Fruit fly (Drosophila melanogaster): ENCODE data around the gene Ca-alpha1T.

Gene Ca-alpha1T

DNA sequence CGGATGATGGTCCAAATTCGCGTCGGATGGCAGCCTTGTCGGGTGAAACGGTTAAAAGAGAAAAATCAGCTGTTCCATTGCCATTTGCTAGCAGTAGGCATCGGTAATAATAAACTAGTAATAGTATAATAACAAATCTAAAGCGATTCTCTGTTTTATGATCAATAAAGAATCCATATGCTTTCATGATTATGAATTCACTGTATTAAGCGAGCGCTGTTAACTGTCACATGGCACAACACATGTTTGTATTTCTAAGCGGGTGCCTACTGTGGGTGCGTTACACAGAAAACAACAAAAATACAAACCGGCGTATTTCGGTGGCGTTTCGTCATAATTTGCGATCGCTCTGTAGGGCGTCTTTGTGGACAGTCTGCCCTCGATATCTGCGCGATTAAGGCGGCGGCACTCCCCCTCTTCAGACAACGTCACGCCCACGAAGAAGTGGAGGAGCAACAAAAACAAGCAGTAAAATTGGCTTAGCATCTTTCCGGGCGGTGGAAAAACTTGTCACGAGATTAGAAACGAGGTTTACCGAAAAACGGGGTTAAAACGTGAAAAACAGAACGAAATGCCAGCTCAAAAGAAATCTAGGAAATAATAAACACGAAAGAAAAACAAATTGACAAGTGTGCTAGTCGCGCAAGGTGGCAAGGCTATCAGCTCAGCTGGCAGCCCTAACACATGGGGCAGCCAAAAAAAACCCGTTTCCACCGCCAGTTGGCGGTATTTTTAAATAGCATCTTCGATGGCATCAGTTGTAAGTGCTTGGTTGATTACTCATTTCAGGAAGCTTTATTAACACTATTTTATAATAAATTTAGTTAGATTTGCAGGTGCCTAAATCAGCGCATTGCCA lies 101.2 kb downstream of the Ca-alpha1T start, which contains the start of the genes Nep1 and Mipp2 (continued):
- TF ChIP-seq NfI (GFP tag; optimal IDR thresholded peaks at IDR 0.05) = peak; percentile 33
- TF ChIP-seq sr (GFP tag; IDR thresholded peaks at IDR 0.05) = no peak
- peak; percentile 18; the same call in 1 of the 2 replicates for TF ChIP-seq H2.0 (GFP tag; IDR thresholded peaks at IDR 0.05)
- TF ChIP-seq danr (GFP tag; IDR thresholded peaks at IDR 0.05) = peak; percentile 13; the same call in 1 of the 2 replicates
- peak in 1 of 2 experiments; percentile 78 for TF ChIP-seq crp (GFP tag; optimal IDR thresholded peaks at IDR 0.05)
- TF ChIP-seq CG2199 (GFP tag; IDR thresholded peaks at IDR 0.05) = no peak
- TF ChIP-seq CG4820 (GFP tag; optimal IDR thresholded peaks at IDR 0.05) = no peak
- TF ChIP-seq CG10431 (GFP tag; optimal IDR thresholded peaks at IDR 0.05) = no peak
- no peak for TF ChIP-seq CG6813 (GFP tag; optimal IDR thresholded peaks at IDR 0.05)
- TF ChIP-seq Dad (GFP tag; optimal IDR thresholded peaks at IDR 0.05) = no peak
- peak; percentile 29 for TF ChIP-seq CG16863 (GFP tag; optimal IDR thresholded peaks at IDR 0.05)
- no peak for TF ChIP-seq CG4328 (GFP tag; optimal IDR thresholded peaks at IDR 0.05)
- no peak for TF ChIP-seq CG13624 (GFP tag; optimal IDR thresholded peaks at IDR 0.05)
- no peak for TF ChIP-seq TFAM (GFP tag; optimal IDR thresholded peaks at IDR 0.05)
- TF ChIP-seq sens-2 (GFP tag; IDR thresholded peaks at IDR 0.05) = no peak
- peak; percentile 48 for TF ChIP-seq sens (GFP tag)
- TF ChIP-seq Fer3 (tag; optimal IDR thresholded peaks at IDR 0.05) = peak; percentile 46
- peak; percentile 9 for TF ChIP-seq Hr3 (GFP tag; optimal IDR thresholded peaks at IDR 0.05)
- TF ChIP-seq CG4360 (GFP tag; IDR thresholded peaks at IDR 0.05) = 0 out of 2 replicates have a peak, but pooled peaks have one; percentile 5
- no peak for TF ChIP-seq CG8281 (tag; optimal IDR thresholded peaks at IDR 0.05)
- no peak for TF ChIP-seq Hr39 (optimal IDR thresholded peaks at IDR 0.05)
- TF ChIP-seq CG6654 (GFP tag; optimal IDR thresholded peaks at IDR 0.05) = no peak
- no peak for TF ChIP-seq ash1 (GFP tag; optimal IDR thresholded peaks at IDR 0.05)
- TF ChIP-seq cas (GFP tag; IDR thresholded peaks at IDR 0.05) = no peak
- TF ChIP-seq MESR4 (GFP tag; optimal IDR thresholded peaks at IDR 0.05) = no peak
- TF ChIP-seq Dip3 (GFP tag; optimal IDR thresholded peaks at IDR 0.05) = no peak
- TF ChIP-seq sug (tag; optimal IDR thresholded peaks at IDR 0.05) = peak; percentile 8
- TF ChIP-seq fru (optimal IDR thresholded peaks at IDR 0.05) = no peak
- no peak for TF ChIP-seq CG7556 (GFP tag; optimal IDR thresholded peaks at IDR 0.05)
- no peak for TF ChIP-seq CG17912 (GFP tag; optimal IDR thresholded peaks at IDR 0.05)
- no peak for TF ChIP-seq CG18476 (GFP tag; optimal IDR thresholded peaks at IDR 0.05)
- no peak for TF ChIP-seq CG1792 (GFP tag; optimal IDR thresholded peaks at IDR 0.05)
- no peak for TF ChIP-seq lbe (GFP tag; optimal IDR thresholded peaks at IDR 0.05)
- TF ChIP-seq Mes4 (GFP tag; optimal IDR thresholded peaks at IDR 0.05) = peak; percentile 9
- TF ChIP-seq hbn (GFP tag; IDR thresholded peaks at IDR 0.05; ENCODE audit: partially characterized antibody) = no peak
- peak; percentile 51; the same call in 1 of the 2 replicates for TF ChIP-seq sob (GFP tag; IDR thresholded peaks at IDR 0.05)
- TF ChIP-seq CG12236 (GFP tag; optimal IDR thresholded peaks at IDR 0.05) = no peak
- no peak for TF ChIP-seq Oaz (GFP tag; IDR thresholded peaks at IDR 0.05)
- peak; percentile 42 for TF ChIP-seq lilli (GFP tag; optimal IDR thresholded peaks at IDR 0.05)
- no peak for TF ChIP-seq Hand (GFP tag; optimal IDR thresholded peaks at IDR 0.05)
- TF ChIP-seq CG32532 (GFP tag; IDR thresholded peaks at IDR 0.05) = peak; percentile 54
- no peak for TF ChIP-seq NC2β (GFP tag; optimal IDR thresholded peaks at IDR 0.05)
- TF ChIP-seq Mad (GFP tag; optimal IDR thresholded peaks at IDR 0.05) = no peak
- TF ChIP-seq CG11723 (GFP tag; optimal IDR thresholded peaks at IDR 0.05) = no peak
- TF ChIP-seq tna (GFP tag; IDR thresholded peaks at IDR 0.05; ENCODE audit: partially characterized antibody) = 0 out of 2 replicates have a peak, but pooled peaks have one; percentile 28
- TF ChIP-seq CG12744 (GFP tag; optimal IDR thresholded peaks at IDR 0.05) = no peak
- TF ChIP-seq sna (GFP tag; IDR thresholded peaks at IDR 0.05; ENCODE audit: partially characterized antibody) = no peak
- no peak for TF ChIP-seq Kr (GFP tag; optimal IDR thresholded peaks at IDR 0.05)
- no peak for TF ChIP-seq tup (GFP tag; optimal IDR thresholded peaks at IDR 0.05)
- peak; percentile 53 for TF ChIP-seq bab2 (GFP tag; optimal IDR thresholded peaks at IDR 0.05)

Measured in whole organism, embryonic.